Worm (Caenorhabditis elegans): Measurements from ENCODE around the gene F53F4.7.
A peak's percentile ranks its signal among the peaks of the same experiment; 100 is the strongest.

Gene F53F4.7

ce11 chrV:13611782-13612181 lies 2.0 kb downstream of the F53F4.7 start, which contains the start of gene spig-9:
TSS of gene spig-9 (minus strand) at chrV:13611882.
- no peak for TF ChIP-seq nhr-237 (tag; optimal IDR thresholded peaks at IDR 0.05)
- TF ChIP-seq lin-15B (tag; optimal IDR thresholded peaks at IDR 0.05) = no peak
- TF ChIP-seq sdz-12 (GFP tag; optimal IDR thresholded peaks at IDR 0.05) = no peak
- no peak for TF ChIP-seq egl-27 (tag; optimal IDR thresholded peaks at IDR 0.05)
- no peak for TF ChIP-seq hif-1 (tag; optimal IDR thresholded peaks at IDR 0.05)
- no peak for TF ChIP-seq ceh-28 (tag; optimal IDR thresholded peaks at IDR 0.05)
- no peak for TF ChIP-seq F10B5.3 (tag; optimal IDR thresholded peaks at IDR 0.05)
- no peak for TF ChIP-seq zfp-2 (tag; optimal IDR thresholded peaks at IDR 0.05)
- TF ChIP-seq D1046.2 (GFP tag; IDR thresholded peaks at IDR 0.05) = no peak
- TF ChIP-seq lin-13 (GFP tag; optimal IDR thresholded peaks at IDR 0.05) = no peak
- no peak for TF ChIP-seq aly-2 (tag; optimal IDR thresholded peaks at IDR 0.05)

- TF ChIP-seq mdl-1 (tag; optimal IDR thresholded peaks at IDR 0.05) (peak in 1 of 2 experiments; percentile 4), hif-1 (tag; optimal IDR thresholded peaks at IDR 0.05) (peak in 1 of 2 experiments; percentile 42), mxl-3 (GFP tag; optimal IDR thresholded peaks at IDR 0.05) (peak; percentile 21), D1046.2 (GFP tag; IDR thresholded peaks at IDR 0.05) (0 out of 2 replicates have a peak, but pooled peaks have one; percentile 11), pha-4 (GFP tag; IDR thresholded peaks at IDR 0.05) (no peak), pha-4 (tag; optimal IDR thresholded peaks at IDR 0.05) (no peak)
These were observed 4.0 kb downstream of the F53F4.7 start for ce11 chrV:13609806-13610205.

ce11 chrV:13608486-13608885 lies 5.3 kb downstream of the F53F4.7 start:
- TF ChIP-seq unc-62 (GFP tag; optimal IDR thresholded peaks at IDR 0.05 in 1 of 2) (peak in 1 of 2 experiments; percentile 44), unc-62 (tag; optimal IDR thresholded peaks at IDR 0.05) (no peak), hlh-11 (tag; optimal IDR thresholded peaks at IDR 0.05) (peak; percentile 53), Y48G9A.11 (GFP tag; IDR thresholded peaks at IDR 0.05) (no peak), dmd-6 (GFP tag; IDR thresholded peaks at IDR 0.05) (peak; percentile 41; the same call in 1 of the 2 replicates), mxl-3 (GFP tag; optimal IDR thresholded peaks at IDR 0.05) (peak; percentile 22), nhr-28 (tag; optimal IDR thresholded peaks at IDR 0.05) (peak; percentile 75), mdl-1 (tag; optimal IDR thresholded peaks at IDR 0.05) (peak in 1 of 2 experiments; percentile 35), lir-3 (tag; optimal IDR thresholded peaks at IDR 0.05) (no peak), lim-7 (GFP tag; IDR thresholded peaks at IDR 0.05) (no peak), nhr-48 (tag; optimal IDR thresholded peaks at IDR 0.05) (peak; percentile 53), zfp-3 (GFP tag; conservative IDR thresholded peaks at IDR 0.05) (no peak), hlh-30 (tag; optimal IDR thresholded peaks at IDR 0.05; ENCODE audit: insufficient read depth) (peak; percentile 63)

ce11 chrV:13606651-13607242 lies 7.0 kb downstream of the F53F4.7 start, which contains the start of gene fmo-4:
TSS of gene fmo-4 (minus strand) at chrV:13606701.
- TF ChIP-seq daf-19 (GFP tag; conservative IDR thresholded peaks at IDR 0.05) (no peak), lin-29 (GFP tag; IDR thresholded peaks at IDR 0.05) (no peak), ama-1 (optimal IDR thresholded peaks at IDR 0.05) (no peak), mdt-29 (GFP tag; IDR thresholded peaks at IDR 0.05) (no peak), ceh-20 (GFP tag; IDR thresholded peaks at IDR 0.05) (no peak), nhr-111 (GFP tag; optimal IDR thresholded peaks at IDR 0.05) (no peak), dpl-1 (GFP tag; optimal IDR thresholded peaks at IDR 0.05) (no peak), ceh-82 (tag; optimal IDR thresholded peaks at IDR 0.05) (no peak), jun-1 (tag; optimal IDR thresholded peaks at IDR 0.05) (no peak), F44E2.7 (GFP tag; IDR thresholded peaks at IDR 0.05) (no peak), ceh-28 (tag; optimal IDR thresholded peaks at IDR 0.05) (no peak), nhr-28 (tag; optimal IDR thresholded peaks at IDR 0.05) (peak; percentile 12), lim-7 (GFP tag; IDR thresholded peaks at IDR 0.05) (no peak), ZK337.2 (GFP tag; IDR thresholded peaks at IDR 0.05) (no peak), daf-8 (GFP tag; IDR thresholded peaks at IDR 0.05) (no peak), snpc-4 (tag; optimal IDR thresholded peaks at IDR 0.05) (no peak), mxl-3 (GFP tag; optimal IDR thresholded peaks at IDR 0.05) (peak; percentile 9), tra-1 (GFP tag; IDR thresholded peaks at IDR 0.05) (no peak), lsy-2 (tag; optimal IDR thresholded peaks at IDR 0.05) (no peak), hif-1 (tag; optimal IDR thresholded peaks at IDR 0.05) (peak in 1 of 2 experiments; percentile 22), ceh-32 (tag; optimal IDR thresholded peaks at IDR 0.05; ENCODE audit: poor library complexity) (no peak), hlh-11 (tag; optimal IDR thresholded peaks at IDR 0.05) (peak; percentile 79), unc-62 (GFP tag; optimal IDR thresholded peaks at IDR 0.05 in 1 of 2) (peak in 1 of 2 experiments; percentile 58), unc-62 (tag; optimal IDR thresholded peaks at IDR 0.05) (no peak), skn-1 (tag; optimal IDR thresholded peaks at IDR 0.05) (no peak), lin-15B (tag; optimal IDR thresholded peaks at IDR 0.05) (no peak), Y105C5A.15 (GFP tag; IDR thresholded peaks at IDR 0.05) (no peak), dve-1 (tag; optimal IDR thresholded peaks at IDR 0.05; ENCODE audit: insufficient read depth) (no peak)

Measured in whole organism, L4 larva.